Fruit fly (Drosophila melanogaster) whole organism, wandering third instar larva: ENCODE results near the gene CG6330.

ENCODE experiments used
- Hr83 ChIP-seq: fragments of 200-300 bp; sonication (Bioruptor generic); optimal IDR thresholded peaks from 2 replicates; lab custom pipeline; 2016; ENCODE audit warnings: missing biosample characterization, mild to moderate bottlenecking, missing genetic modification characterization, moderate library complexity; ENCODE audit not compliant: poor library complexity, severe bottlenecking
- OdsH ChIP-seq: fragments of 200-800 bp; sonication (Bioruptor generic); optimal IDR thresholded peaks from 2 replicates; lab custom pipeline; 2016; ENCODE audit warnings: missing biosample characterization, mild to moderate bottlenecking, missing genetic modification characterization
- br ChIP-seq: fragments of 200-800 bp; sonication (Bioruptor generic); optimal IDR thresholded peaks from 2 replicates; lab custom pipeline; 2016; ENCODE audit warnings: missing biosample characterization, missing genetic modification characterization
- dsf ChIP-seq: sonication (Bioruptor generic); optimal IDR thresholded peaks from 2 replicates; lab custom pipeline; 2016; ENCODE audit warnings: missing biosample characterization, missing genetic modification characterization, borderline replicate concordance
- fru ChIP-seq: fragments of 200-800 bp; sonication (Bioruptor generic); optimal IDR thresholded peaks from 3 replicates; lab custom pipeline; 2016; ENCODE audit warnings: missing biosample characterization, mild to moderate bottlenecking, missing genetic modification characterization
- jim ChIP-seq: fragments of 175-275, 200-325 bp; sonication (Bioruptor generic); optimal IDR thresholded peaks from 2 replicates; lab custom pipeline; 2016; ENCODE audit warnings: missing biosample characterization, mild to moderate bottlenecking, missing genetic modification characterization
- sage ChIP-seq: fragments of 200-800 bp; sonication (Bioruptor generic); optimal IDR thresholded peaks from 2 replicates; lab custom pipeline; 2016; ENCODE audit warnings: missing biosample characterization, mild to moderate bottlenecking, missing genetic modification characterization
- usp ChIP-seq: fragments of >200 bp; optimal IDR thresholded peaks from 2 replicates; lab custom pipeline; 2017; ENCODE audit warnings: missing biosample characterization, missing genetic modification characterization

DNA sequence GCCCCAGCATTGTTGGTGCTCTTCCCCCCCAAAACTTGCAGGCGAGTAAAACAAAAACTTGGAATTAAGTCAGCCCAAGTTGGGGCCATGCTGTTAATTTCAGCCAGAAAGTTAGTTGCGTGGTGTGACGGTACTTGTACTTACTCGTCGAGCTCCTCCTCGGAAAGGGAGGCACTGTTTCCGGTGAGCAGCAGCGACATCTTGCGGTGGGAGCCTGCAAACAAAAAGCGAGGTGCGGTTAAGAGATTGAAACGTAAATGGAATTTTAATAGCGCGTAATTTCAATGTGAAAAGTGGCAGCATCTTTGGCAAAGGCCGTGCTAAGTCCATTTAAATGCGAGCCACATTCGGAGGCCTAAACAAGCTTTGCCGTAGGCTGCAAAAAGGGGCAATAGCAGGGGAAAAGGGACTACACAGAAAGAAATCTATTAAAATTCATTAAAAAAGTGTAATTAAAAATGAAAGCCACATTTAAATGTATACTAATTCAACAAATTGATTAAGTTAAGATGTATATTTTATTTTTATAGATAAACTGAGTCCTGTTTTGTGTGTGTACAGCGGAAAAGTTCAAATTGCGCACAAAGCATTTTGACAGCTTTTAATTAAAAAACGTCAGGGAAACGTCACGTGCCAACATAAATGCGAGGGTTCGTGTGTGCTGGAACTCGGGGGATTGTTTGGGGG is 1.8 kb downstream of the CG6330 start:
- TF ChIP-seq usp (GFP tag; lab: Kevin White, UChicago), result no peak
- TF ChIP-seq dsf, result no peak
- no peak for TF ChIP-seq Hr83 (GFP tag; lab: Kevin White, UChicago)
- TF ChIP-seq fru (GFP tag; lab: Kevin White, UChicago), result no peak
- TF ChIP-seq jim (GFP tag; lab: Kevin White, UChicago), result no peak
- TF ChIP-seq OdsH, result no peak
- no peak for TF ChIP-seq sage
- no peak for TF ChIP-seq br (GFP tag; lab: Kevin White, UChicago)
